Worm (Caenorhabditis elegans): Measurements from ENCODE around the gene rsp-8.

rsp-8 gene

DNA sequence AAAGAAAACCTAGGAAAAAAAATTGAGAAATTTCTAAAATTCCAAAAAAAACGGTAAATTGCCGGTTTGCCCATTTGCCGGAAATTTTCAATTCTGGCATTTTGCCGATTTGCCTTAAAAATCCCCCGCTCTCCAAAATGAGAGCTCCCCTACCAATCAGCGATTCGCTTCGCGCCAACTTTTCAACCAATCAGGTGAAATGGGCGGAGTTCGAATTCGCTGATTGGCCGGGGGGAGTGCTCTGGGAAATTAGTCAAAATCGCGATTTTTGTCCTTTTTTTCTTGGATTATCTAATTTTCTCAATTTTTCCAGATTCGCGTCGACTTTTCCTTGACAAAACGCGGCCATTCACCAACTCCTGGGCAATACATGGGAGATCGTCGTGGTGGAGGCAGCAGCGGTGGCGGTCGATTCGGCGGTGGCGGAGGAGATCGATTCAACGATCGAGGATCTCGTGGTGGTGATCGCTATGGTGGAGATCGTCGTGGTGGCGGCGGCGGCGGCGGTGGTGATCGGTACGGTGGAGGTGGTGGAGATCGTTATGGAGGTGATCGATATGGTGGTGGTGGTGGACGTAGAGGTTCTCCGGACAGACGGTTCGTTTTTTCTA lies 3.5 kb downstream of the rsp-8 start:
- TF ChIP-seq mdl-1 (tag; optimal IDR thresholded peaks at IDR 0.05) (no peak), skn-1 (tag; optimal IDR thresholded peaks at IDR 0.05) (no peak), Y55F3AM.14 (GFP tag; optimal IDR thresholded peaks at IDR 0.05) (no peak), mab-5 (tag; optimal IDR thresholded peaks at IDR 0.05) (no peak), lsy-2 (tag; optimal IDR thresholded peaks at IDR 0.05) (no peak), ceh-16 (tag; optimal IDR thresholded peaks at IDR 0.05) (no peak), R02D3.7 (tag; optimal IDR thresholded peaks at IDR 0.05) (no peak), zag-1 (tag; optimal IDR thresholded peaks at IDR 0.05) (no peak), sma-3 (GFP tag; optimal IDR thresholded peaks at IDR 0.05) (no peak), mbf-1 (tag; optimal IDR thresholded peaks at IDR 0.05) (no peak), alr-1 (tag; optimal IDR thresholded peaks at IDR 0.05) (no peak)

DNA sequence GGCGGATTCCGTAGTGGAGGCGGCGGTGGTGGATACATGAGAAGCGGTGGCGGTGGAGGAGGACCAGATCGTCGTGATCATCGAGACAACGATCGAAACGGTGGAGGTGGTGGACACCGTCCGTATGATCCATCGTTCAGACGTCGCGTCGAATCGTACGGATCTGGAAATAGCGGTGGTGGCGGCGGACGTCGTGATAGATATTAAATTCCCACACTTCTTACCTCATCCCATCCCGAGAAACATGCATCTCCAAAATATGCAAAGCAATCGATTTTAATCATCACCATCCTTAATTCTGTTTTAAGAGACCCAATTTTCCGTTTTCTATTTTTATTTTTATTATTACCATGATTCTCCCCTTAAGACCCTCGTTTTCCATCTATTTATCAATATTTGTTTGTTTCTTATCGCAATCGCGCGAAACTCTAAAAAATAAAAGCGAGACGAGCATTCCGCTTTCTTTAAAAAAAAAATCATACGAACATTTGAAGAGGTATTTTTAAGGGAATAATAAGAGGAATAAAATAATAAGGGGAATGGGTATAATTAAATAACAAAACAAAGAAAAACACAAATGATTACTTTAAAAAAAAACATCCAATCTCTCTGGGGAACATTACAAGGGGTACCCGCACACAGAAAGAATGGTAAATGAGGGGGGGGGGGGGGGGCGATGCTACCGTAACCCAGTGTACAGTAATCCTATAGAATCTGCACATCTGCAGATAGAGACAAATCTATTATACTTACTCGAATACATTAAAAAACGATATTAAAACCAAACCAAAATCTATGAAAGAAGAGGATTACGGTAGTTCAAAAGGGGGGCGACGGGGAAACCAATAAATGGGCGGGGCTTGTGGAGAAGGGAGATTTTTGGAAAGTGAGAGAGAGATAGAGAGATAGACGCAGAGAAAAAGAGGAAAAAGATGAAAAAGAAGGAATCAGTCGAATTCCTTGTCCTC lies 4.6 kb downstream of the rsp-8 start:
- no peak for TF ChIP-seq F13H6.1 (tag; optimal IDR thresholded peaks at IDR 0.05)
- peak in 1 of 2 experiments; percentile 3 for TF ChIP-seq lsy-2 (tag; optimal IDR thresholded peaks at IDR 0.05)

DNA sequence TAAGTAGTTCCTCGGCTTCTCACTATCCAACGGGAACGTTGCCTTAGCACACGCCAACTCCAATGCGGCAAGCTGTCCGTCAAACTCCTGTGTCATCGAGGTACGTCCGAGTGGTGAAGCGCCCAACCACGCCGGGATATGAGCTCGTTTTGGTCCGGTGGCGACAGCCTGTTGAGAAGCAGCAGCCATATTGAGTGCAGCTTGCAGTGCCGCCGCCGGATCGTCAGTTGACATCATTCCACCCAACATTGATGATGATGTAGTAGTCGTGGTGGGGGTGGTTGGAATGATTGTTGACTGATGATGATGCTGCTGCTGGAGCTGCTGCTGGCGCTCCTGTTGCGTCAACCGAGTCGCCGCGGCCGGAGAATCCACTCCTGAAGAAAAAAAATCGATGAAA lies 7.2 kb downstream of the rsp-8 start:
- TF ChIP-seq sem-4 (tag; optimal IDR thresholded peaks at IDR 0.05) = no peak

DNA sequence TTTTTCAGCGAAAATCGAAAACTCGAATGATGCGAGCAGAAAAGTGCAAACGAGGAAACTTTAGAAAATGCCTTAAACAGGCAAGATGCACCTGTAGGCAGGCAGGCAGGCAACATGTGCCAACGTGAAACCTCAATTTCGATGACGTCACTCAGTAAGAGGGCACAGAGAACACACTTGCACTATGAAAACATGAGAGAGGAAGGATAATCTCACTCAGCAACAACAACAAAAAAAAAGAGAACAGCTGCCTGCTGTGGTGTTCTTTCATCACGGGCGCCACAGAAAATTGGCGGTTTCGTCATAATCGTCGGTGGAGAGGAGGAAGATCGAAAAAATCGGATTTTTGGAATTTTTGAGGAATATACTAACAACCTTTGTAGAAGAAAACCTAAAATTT lies 8.0 kb downstream of the rsp-8 start:
- TF ChIP-seq C34F6.9 (tag; optimal IDR thresholded peaks at IDR 0.05) = peak; percentile 9
- no peak for TF ChIP-seq unc-55 (GFP tag; optimal IDR thresholded peaks at IDR 0.05)
- no peak for TF ChIP-seq ztf-1 (GFP tag; conservative IDR thresholded peaks at IDR 0.05)
- no peak for TF ChIP-seq Y55F3AM.14 (GFP tag; optimal IDR thresholded peaks at IDR 0.05)
- no peak for TF ChIP-seq aly-2 (tag; optimal IDR thresholded peaks at IDR 0.05)
- no peak for TF ChIP-seq peb-1 (tag; optimal IDR thresholded peaks at IDR 0.05)
- no peak for TF ChIP-seq mdl-1 (tag; optimal IDR thresholded peaks at IDR 0.05)
- TF ChIP-seq zag-1 (tag; optimal IDR thresholded peaks at IDR 0.05) = no peak
- TF ChIP-seq F13H6.1 (tag; optimal IDR thresholded peaks at IDR 0.05) = peak; percentile 52
- no peak for TF ChIP-seq crh-2 (tag; optimal IDR thresholded peaks at IDR 0.05)
- no peak for TF ChIP-seq mbf-1 (tag; optimal IDR thresholded peaks at IDR 0.05)
- no peak for TF ChIP-seq mab-5 (tag; optimal IDR thresholded peaks at IDR 0.05)
- no peak for TF ChIP-seq lin-39 (tag; optimal IDR thresholded peaks at IDR 0.05)
- TF ChIP-seq R02D3.7 (tag; optimal IDR thresholded peaks at IDR 0.05) = no peak
- TF ChIP-seq snpc-4 (tag; optimal IDR thresholded peaks at IDR 0.05) = no peak
- TF ChIP-seq sma-9 (GFP tag; optimal IDR thresholded peaks at IDR 0.05) = peak; percentile 12
- no peak for TF ChIP-seq sma-9 (tag; optimal IDR thresholded peaks at IDR 0.05)
- no peak for TF ChIP-seq nhr-237 (tag; optimal IDR thresholded peaks at IDR 0.05)
- TF ChIP-seq sma-3 (GFP tag; optimal IDR thresholded peaks at IDR 0.05) = no peak
- peak; percentile 19 for TF ChIP-seq nhr-129 (tag; optimal IDR thresholded peaks at IDR 0.05)
- peak; percentile 44 for TF ChIP-seq sem-4 (tag; optimal IDR thresholded peaks at IDR 0.05)
- TF ChIP-seq ama-1 (optimal IDR thresholded peaks at IDR 0.05) = no peak
- no peak for TF ChIP-seq dmd-4 (tag; optimal IDR thresholded peaks at IDR 0.05)
- no peak for TF ChIP-seq blmp-1 (tag; optimal IDR thresholded peaks at IDR 0.05; ENCODE audit: insufficient read depth)

DNA sequence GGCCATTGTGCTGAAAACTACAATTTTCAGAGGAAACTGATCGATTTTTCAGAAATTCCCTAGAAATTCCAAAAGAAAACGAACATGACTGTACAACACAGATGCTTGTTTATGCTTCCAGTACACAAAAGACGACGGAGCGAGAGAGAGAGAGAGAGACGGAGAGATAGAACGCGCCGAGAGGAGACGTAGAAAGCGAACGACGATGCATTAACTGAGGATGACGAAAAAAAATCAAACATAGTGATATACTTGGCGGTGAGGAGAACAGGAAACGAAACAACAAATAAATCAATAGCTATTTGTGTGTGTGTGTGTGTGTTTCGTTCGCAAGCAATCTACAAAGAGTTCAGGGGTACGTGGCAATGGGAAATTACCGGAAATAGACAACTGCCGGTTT lies 8.6 kb downstream of the rsp-8 start:
- TF ChIP-seq sma-9 (GFP tag; optimal IDR thresholded peaks at IDR 0.05) (peak; percentile 10), sma-9 (tag; optimal IDR thresholded peaks at IDR 0.05) (no peak), ama-1 (optimal IDR thresholded peaks at IDR 0.05) (no peak), crh-2 (tag; optimal IDR thresholded peaks at IDR 0.05) (peak; percentile 32), nhr-25 (tag; optimal IDR thresholded peaks at IDR 0.05) (peak; percentile 11), nhr-129 (tag; optimal IDR thresholded peaks at IDR 0.05) (peak; percentile 28), skn-1 (tag; optimal IDR thresholded peaks at IDR 0.05) (peak; percentile 66), unc-62 (GFP tag; optimal IDR thresholded peaks at IDR 0.05) (no peak), nhr-237 (tag; optimal IDR thresholded peaks at IDR 0.05) (no peak), ceh-16 (tag; optimal IDR thresholded peaks at IDR 0.05) (no peak), mab-5 (tag; optimal IDR thresholded peaks at IDR 0.05) (no peak), fos-1 (tag; optimal IDR thresholded peaks at IDR 0.05) (peak; percentile 48), snpc-4 (tag; optimal IDR thresholded peaks at IDR 0.05) (no peak), egl-27 (tag; optimal IDR thresholded peaks at IDR 0.05) (no peak), unc-55 (GFP tag; optimal IDR thresholded peaks at IDR 0.05) (peak; percentile 8), blmp-1 (tag; optimal IDR thresholded peaks at IDR 0.05; ENCODE audit: insufficient read depth) (peak; percentile 18), lsy-2 (tag; optimal IDR thresholded peaks at IDR 0.05) (peak in 1 of 2 experiments; percentile 38)

Measured in whole organism, L2 larva.